Worm (Caenorhabditis elegans) whole organism, L4 larva: ENCODE measurements around the gene K03A11.4.
"Not testable (repeated sequence)": the region's sequence is repeated elsewhere in the genome, so short reads cannot be mapped to it uniquely, and the experiment has no call there.

Experiments
- D1046.2 ChIP-seq: fragments of 200-800 bp; sonication (Bioruptor generic); IDR thresholded peaks from 2 replicates; pipeline ENCODE4 v1.3.6; 2022; ENCODE audit warnings: missing genetic modification characterization, missing compliant biosample characterization
- F26F4.8 ChIP-seq: fragments of 200-800 bp; sonication (Bioruptor generic); conservative IDR thresholded peaks from 2 replicates; pipeline ENCODE4 v1.3.6; 2022; ENCODE audit warnings: missing genetic modification characterization, missing compliant biosample characterization
- F37D6.2 ChIP-seq: sonication (generic microtip); optimal IDR thresholded peaks from 2 replicates; lab custom pipeline; 2016; ENCODE audit warnings: mild to moderate bottlenecking, missing genetic modification characterization, missing compliant biosample characterization
- T26A8.4 ChIP-seq: fragments of 200-800 bp; sonication (Bioruptor generic); IDR thresholded peaks from 2 replicates; pipeline ENCODE4 v1.3.6; 2022; ENCODE audit warnings: missing genetic modification characterization, missing compliant biosample characterization
- Y48G9A.11 ChIP-seq: fragments of 200-800 bp; sonication (Bioruptor generic); IDR thresholded peaks from 2 replicates; pipeline ENCODE4 v1.3.6; 2022; ENCODE audit warnings: missing genetic modification reagents, missing genetic modification characterization, missing compliant biosample characterization
- Y5F2A.4 ChIP-seq: fragments of 200-800 bp; sonication (Bioruptor generic); optimal IDR thresholded peaks from 2 replicates; lab custom pipeline; 2018; ENCODE audit warnings: mild to moderate bottlenecking, missing genetic modification characterization, missing compliant biosample characterization
- ZK337.2 ChIP-seq: fragments of 200-800 bp; sonication (Bioruptor generic); IDR thresholded peaks from 2 replicates; pipeline ENCODE4 v1.3.6; 2022; ENCODE audit warnings: missing genetic modification reagents, missing genetic modification characterization, missing compliant biosample characterization
- aha-1 ChIP-seq: fragments of 150-350 bp; peaks from one replicate; lab custom pipeline; 2014; ENCODE audit warnings: missing biosample characterization, missing genetic modification characterization
- arid-1 ChIP-seq: fragments of 200-800 bp; sonication (Bioruptor generic); conservative IDR thresholded peaks from 2 replicates; pipeline ENCODE4 v1.3.6; 2022; ENCODE audit warnings: missing genetic modification reagents, missing genetic modification characterization, missing compliant biosample characterization
- ceh-32 ChIP-seq: sonication (generic microtip); optimal IDR thresholded peaks from 2 replicates; lab custom pipeline; 2016; ENCODE audit warnings: mild to moderate bottlenecking, missing genetic modification characterization, missing compliant biosample characterization; ENCODE audit not compliant: poor library complexity
- ceh-44 ChIP-seq: fragments of 200-800 bp; sonication (Bioruptor generic); IDR thresholded peaks from 2 replicates; pipeline ENCODE4 v1.3.6; 2022; ENCODE audit warnings: missing genetic modification reagents, missing genetic modification characterization, missing compliant biosample characterization
- ctbp-1 ChIP-seq: fragments of 200-800 bp; sonication (Bioruptor generic); IDR thresholded peaks from 2 replicates; pipeline ENCODE4 v1.3.6; 2022; ENCODE audit warnings: missing genetic modification reagents, missing genetic modification characterization, missing compliant biosample characterization
- dmd-6 ChIP-seq: fragments of 200-800 bp; sonication (Bioruptor generic); IDR thresholded peaks from 2 replicates; pipeline ENCODE4 v1.3.6; 2022; ENCODE audit warnings: missing genetic modification reagents, missing genetic modification characterization, missing compliant biosample characterization
- dmd-8 ChIP-seq: fragments of 200-800 bp; sonication (Bioruptor generic); IDR thresholded peaks from 2 replicates; pipeline ENCODE4 v1.3.6; 2022; ENCODE audit warnings: missing genetic modification characterization, missing compliant biosample characterization
- duxl-1 ChIP-seq: sonication (generic microtip); optimal IDR thresholded peaks from 2 replicates; lab custom pipeline; 2016; ENCODE audit warnings: mild to moderate bottlenecking, missing genetic modification characterization, moderate library complexity, missing compliant biosample characterization; ENCODE audit not compliant: poor library complexity
- dve-1 ChIP-seq: sonication (generic microtip); optimal IDR thresholded peaks from 2 replicates; lab custom pipeline; 2017; ENCODE audit warnings: antibody characterized with exemption, mild to moderate bottlenecking, missing genetic modification characterization, missing compliant biosample characterization; ENCODE audit not compliant: insufficient read depth
- fkh-10 ChIP-seq: fragments of 150-350 bp; optimal IDR thresholded peaks from 2 replicates; lab custom pipeline; 2014; ENCODE audit warnings: missing biosample characterization, missing genetic modification reagents, missing genetic modification characterization
- hlh-11 ChIP-seq: fragments of 200-800 bp; sonication (Bioruptor generic); optimal IDR thresholded peaks from 2 replicates; lab custom pipeline; 2018; ENCODE audit warnings: mild to moderate bottlenecking, missing genetic modification characterization, missing compliant biosample characterization
- hmg-1.1 ChIP-seq: fragments of 200-800 bp; sonication (Bioruptor generic); IDR thresholded peaks from 2 replicates; pipeline ENCODE4 v1.3.6; 2022; ENCODE audit warnings: missing genetic modification reagents, missing genetic modification characterization, missing compliant biosample characterization
- lin-1 ChIP-seq: fragments of 200-800 bp; sonication (Bioruptor generic); IDR thresholded peaks from 2 replicates; pipeline ENCODE4 v1.3.6; 2022; ENCODE audit warnings: missing genetic modification reagents, missing genetic modification characterization, missing compliant biosample characterization
- lin-29 ChIP-seq: fragments of 200-800 bp; sonication (Bioruptor generic); IDR thresholded peaks from 2 replicates; pipeline ENCODE4 v1.3.6; 2022; ENCODE audit warnings: missing genetic modification reagents, missing genetic modification characterization, missing compliant biosample characterization
- lir-3 ChIP-seq: sonication (generic microtip); optimal IDR thresholded peaks from 2 replicates; lab custom pipeline; 2016; ENCODE audit warnings: mild to moderate bottlenecking, missing genetic modification characterization, missing compliant biosample characterization
- lsy-2 ChIP-seq, 2 experiments: fragments of 150-350 bp in 1 of 2; sonication (generic microtip) in 1 of 2; optimal IDR thresholded peaks; 2 replicates each; lab custom pipeline; 2014 to 2017; ENCODE audit warnings: missing biosample characterization in 2 of 2, missing genetic modification characterization in 2 of 2
- madf-5 ChIP-seq, 2 experiments: fragments of 200-800 bp; sonication (Bioruptor generic); IDR thresholded peaks; 2 replicates each; pipeline ENCODE4 v1.3.6; 2022; ENCODE audit warnings: missing compliant biosample characterization in 2 of 2, missing genetic modification characterization in 2 of 2
- madf-9 ChIP-seq: fragments of 200-800 bp; sonication (Bioruptor generic); conservative IDR thresholded peaks from 2 replicates; pipeline ENCODE4 v1.3.6; 2022; ENCODE audit warnings: missing genetic modification reagents, missing genetic modification characterization, missing compliant biosample characterization
- mdl-1 ChIP-seq, 2 experiments: fragments of 150-350 bp in 1 of 2; sonication (generic microtip) in 1 of 2; optimal IDR thresholded peaks; 2 replicates each; lab custom pipeline; 2014 to 2017; ENCODE audit warnings: missing biosample characterization in 2 of 2, missing genetic modification characterization in 2 of 2
- mdt-29 ChIP-seq: fragments of 200-800 bp; sonication (Bioruptor generic); IDR thresholded peaks from 2 replicates; pipeline ENCODE4 v1.3.6; 2022; ENCODE audit warnings: missing genetic modification reagents, missing genetic modification characterization, missing compliant biosample characterization
- mep-1 ChIP-seq: fragments of 150-350 bp; sonication (generic microtip); optimal IDR thresholded peaks from 3 replicates; lab custom pipeline; 2014; ENCODE audit warnings: missing biosample characterization, missing genetic modification characterization
- mes-2 ChIP-seq: sonication (generic microtip); optimal IDR thresholded peaks from 2 replicates; lab custom pipeline; 2016; ENCODE audit warnings: missing genotype, mild to moderate bottlenecking, missing genetic modification characterization, missing compliant biosample characterization; ENCODE audit not compliant: poor library complexity, severe bottlenecking
- nhr-11 ChIP-seq: fragments of 150-350 bp; optimal IDR thresholded peaks from 2 replicates; lab custom pipeline; 2014; ENCODE audit warnings: missing biosample characterization, missing genetic modification characterization
- nhr-111 ChIP-seq: fragments of 200-800 bp; sonication (Bioruptor generic); optimal IDR thresholded peaks from 2 replicates; lab custom pipeline; 2018; ENCODE audit warnings: mild to moderate bottlenecking, missing genetic modification characterization, missing compliant biosample characterization
- nhr-25 ChIP-seq: sonication (generic microtip); optimal IDR thresholded peaks from 2 replicates; lab custom pipeline; 2017; ENCODE audit warnings: missing genetic modification characterization, mild to moderate bottlenecking, missing compliant biosample characterization, antibody characterized with exemption, moderate library complexity, borderline replicate concordance; ENCODE audit not compliant: insufficient read depth
- nhr-28 ChIP-seq: fragments of 150-350 bp; optimal IDR thresholded peaks from 2 replicates; lab custom pipeline; 2014; ENCODE audit warnings: missing biosample characterization, missing genetic modification characterization
- nhr-42 ChIP-seq: fragments of 200-800 bp; sonication (Bioruptor generic); IDR thresholded peaks from 2 replicates; pipeline ENCODE4 v1.3.6; 2022; ENCODE audit warnings: missing genetic modification characterization, missing compliant biosample characterization
- nhr-48 ChIP-seq: sonication (generic microtip); optimal IDR thresholded peaks from 2 replicates; lab custom pipeline; 2016; ENCODE audit warnings: mild to moderate bottlenecking, missing genetic modification characterization, missing compliant biosample characterization
- nhr-6 ChIP-seq: fragments of 150-350 bp; optimal IDR thresholded peaks from 2 replicates; lab custom pipeline; 2014; ENCODE audit warnings: missing biosample characterization, missing genetic modification characterization
- pqm-1 ChIP-seq: sonication (generic microtip); optimal IDR thresholded peaks from 2 replicates; lab custom pipeline; 2017; ENCODE audit warnings: missing biosample characterization, missing genetic modification characterization
- rbr-2 ChIP-seq: sonication (generic microtip); optimal IDR thresholded peaks from 2 replicates; lab custom pipeline; 2016; ENCODE audit warnings: missing genotype, missing genetic modification characterization, missing compliant biosample characterization
- saeg-2 ChIP-seq: fragments of 200-800 bp; sonication (Bioruptor generic); IDR thresholded peaks from 2 replicates; pipeline ENCODE4 v1.3.6; 2022; ENCODE audit warnings: missing genetic modification reagents, missing genetic modification characterization, missing compliant biosample characterization
- sdz-12 ChIP-seq: fragments of 200-800 bp; sonication (Bioruptor generic); optimal IDR thresholded peaks from 2 replicates; lab custom pipeline; 2018; ENCODE audit warnings: mild to moderate bottlenecking, missing genetic modification characterization, missing compliant biosample characterization
- set-16 ChIP-seq: fragments of 200-800 bp; sonication (Bioruptor generic); IDR thresholded peaks from 2 replicates; pipeline ENCODE4 v1.3.6; 2022; ENCODE audit warnings: missing genetic modification reagents, missing genetic modification characterization, missing compliant biosample characterization
- snpc-1.2 ChIP-seq: fragments of 200-800 bp; sonication (Bioruptor generic); IDR thresholded peaks from 2 replicates; pipeline ENCODE4 v1.3.6; 2022; ENCODE audit warnings: missing genetic modification reagents, missing genetic modification characterization, missing compliant biosample characterization
- unc-62 ChIP-seq, 3 experiments: fragments of 150-350 bp in 1 of 3; sonication (generic microtip); optimal IDR thresholded peaks in 2 of 3; peaks in 1 of 3; 1 replicate in 1 of 3; 2 replicates in 2 of 3; lab custom pipeline; 2014 to 2017; ENCODE audit warnings: missing biosample characterization in 3 of 3, missing genetic modification characterization in 3 of 3, missing genetic modification reagents in 3 of 3, missing genotype in 1 of 3
- zfp-2 ChIP-seq: sonication (generic microtip); optimal IDR thresholded peaks from 2 replicates; lab custom pipeline; 2016; ENCODE audit warnings: mild to moderate bottlenecking, missing genetic modification characterization, missing compliant biosample characterization
- zfp-3 ChIP-seq: fragments of 200-800 bp; sonication (Bioruptor generic); conservative IDR thresholded peaks from 2 replicates; pipeline ENCODE4 v1.3.6; 2022; ENCODE audit warnings: missing genetic modification reagents, missing genetic modification characterization, missing compliant biosample characterization
- zip-11 ChIP-seq: fragments of 200-800 bp; sonication (Bioruptor generic); IDR thresholded peaks from 2 replicates; pipeline ENCODE4 v1.3.6; 2022; ENCODE audit warnings: missing genetic modification characterization, missing compliant biosample characterization
- ztf-7 ChIP-seq: fragments of 150-350 bp; optimal IDR thresholded peaks from 2 replicates; lab custom pipeline; 2014; ENCODE audit warnings: missing biosample characterization, missing genetic modification characterization

The K03A11.4 gene

DNA sequence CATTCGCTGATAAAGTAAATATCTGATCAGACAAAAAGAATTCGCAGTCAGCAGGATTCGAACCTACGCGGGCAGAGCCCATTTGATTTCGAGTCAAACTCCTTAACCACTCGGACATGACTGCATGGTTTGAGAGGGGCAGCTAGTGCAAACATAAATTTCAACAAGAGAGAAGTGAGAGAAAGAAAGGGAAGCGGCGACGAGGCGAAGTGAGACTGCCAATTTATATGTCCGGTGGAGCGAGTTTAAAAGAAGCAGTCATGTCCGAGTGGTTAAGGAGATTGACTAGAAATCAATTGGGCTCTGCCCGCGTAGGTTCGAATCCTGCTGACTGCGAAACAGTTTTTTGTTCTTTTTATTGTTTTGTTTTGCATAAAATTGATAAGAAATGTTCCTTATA is 31.6 kb upstream of the K03A11.4 start (continued):
- TF ChIP-seq madf-9 (peak; percentile 95), nhr-42 (GFP tag; lab: Robert Waterston, UW) (peak; percentile 93), nhr-111 (GFP tag; lab: Kevin White, UChicago) (peak; percentile 92), ceh-44 (GFP tag; lab: Robert Waterston, UW) (peak; percentile 96), mdt-29 (GFP tag; lab: Robert Waterston, UW) (peak; percentile 85), set-16 (GFP tag; lab: Robert Waterston, UW) (peak; percentile 63; the same call in 1 of the 2 replicates), D1046.2 (GFP tag; lab: Robert Waterston, UW) (peak; percentile 78), nhr-28 (tag; lab: Kevin White, UChicago) (peak; percentile 85), Y5F2A.4 (GFP tag; lab: Kevin White, UChicago) (peak; percentile 81), dve-1 (tag; lab: Kevin White, UChicago) (peak; percentile 88), hmg-1.1 (GFP tag; lab: Robert Waterston, UW) (peak; percentile 99), pqm-1 (tag; lab: Kevin White, UChicago) (peak; percentile 16), dmd-6 (peak; percentile 87), mep-1 (peak; percentile 94), ztf-7 (tag; lab: Kevin White, UChicago) (peak; percentile 77), zip-11 (GFP tag; lab: Robert Waterston, UW) (peak; percentile 90), nhr-6 (tag; lab: Kevin White, UChicago) (peak; percentile 70), ZK337.2 (GFP tag; lab: Robert Waterston, UW) (peak; percentile 91), Y48G9A.11 (GFP tag; lab: Robert Waterston, UW) (peak; percentile 74; the same call in 1 of the 2 replicates), hlh-11 (tag; lab: Kevin White, UChicago) (peak; percentile 75), nhr-11 (tag; lab: Kevin White, UChicago) (peak; percentile 79), rbr-2 (tag; lab: Kevin White, UChicago) (peak; percentile 89), T26A8.4 (peak; percentile 96), saeg-2 (GFP tag; lab: Robert Waterston, UW) (peak; percentile 87), unc-62 (GFP tag; optimal IDR thresholded peaks at IDR 0.05 in 1 of 2; lab: Kevin White, UChicago) (peak in 1 of 2 experiments; percentile 97), sdz-12 (GFP tag; lab: Kevin White, UChicago) (peak; percentile 95), mes-2 (tag; lab: Kevin White, UChicago) (peak; percentile 82), lin-29 (GFP tag; lab: Robert Waterston, UW) (peak; percentile 75), mdl-1 (tag; optimal IDR thresholded peaks at IDR 0.05; lab: Kevin White, UChicago) (peak; percentile 66 to 75), zfp-2 (tag; lab: Kevin White, UChicago) (peak; percentile 67), arid-1 (peak; percentile 95), ceh-32 (tag; lab: Kevin White, UChicago) (peak; percentile 35), lir-3 (tag; lab: Kevin White, UChicago) (peak; percentile 73), F26F4.8 (peak; percentile 66; the same call in 1 of the 2 replicates), dmd-8 (GFP tag; lab: Robert Waterston, UW) (peak; percentile 95), ctbp-1 (peak; percentile 97), lin-1 (peak; percentile 94), duxl-1 (tag; lab: Kevin White, UChicago) (peak; percentile 88), snpc-1.2 (peak; percentile 94), nhr-25 (tag; lab: Kevin White, UChicago) (peak; percentile 45), fkh-10 (GFP tag; lab: Kevin White, UChicago) (peak; percentile 81), aha-1 (peak; percentile 100), zfp-3 (peak; percentile 64; the same call in 1 of the 2 replicates), nhr-48 (tag; lab: Kevin White, UChicago) (peak; percentile 80), F37D6.2 (tag; lab: Kevin White, UChicago) (peak; percentile 85), lsy-2 (tag; optimal IDR thresholded peaks at IDR 0.05; lab: Kevin White, UChicago) (peak in 1 of 2 experiments; percentile 45), madf-5 (GFP tag; IDR thresholded peaks at IDR 0.05; lab: Robert Waterston, UW) (peak; percentile 74 to 92; a peak in 3 of 4 replicates)
- not testable (repeated sequence) for TF ChIP-seq unc-62 (tag; optimal IDR thresholded peaks at IDR 0.05; lab: Kevin White, UChicago)
- TF ChIP-seq, all 104 proteins: peak for 80; not testable (repeated sequence) for 24
